Worm (Caenorhabditis elegans) whole organism, L1 larva: ENCODE data around the gene H03G16.5.

Source experiments
- C34B4.2 ChIP-seq: sonication (generic microtip); optimal IDR thresholded peaks from 2 replicates; lab custom pipeline; 2017; ENCODE audit warnings: mild to moderate bottlenecking, missing genetic modification characterization, missing compliant biosample characterization
- F16B12.6 ChIP-seq: fragments of 150-350 bp; optimal IDR thresholded peaks from 2 replicates; lab custom pipeline; 2014; ENCODE audit warnings: missing biosample characterization, missing genetic modification characterization
- aly-2 ChIP-seq: fragments of 150-350 bp; optimal IDR thresholded peaks from 2 replicates; lab custom pipeline; 2014; ENCODE audit warnings: missing biosample characterization, missing genetic modification characterization
- ama-1 ChIP-seq: fragments of 150-350 bp; optimal IDR thresholded peaks from 2 replicates; lab custom pipeline; 2014
- blmp-1 ChIP-seq: fragments of 150-350 bp; optimal IDR thresholded peaks from 2 replicates; lab custom pipeline; 2014; ENCODE audit warnings: missing biosample characterization, missing genetic modification characterization
- dpl-1 ChIP-seq, 3 experiments: fragments of 150-350 bp in 2 of 3; sonication (generic microtip) in 1 of 3; optimal IDR thresholded peaks; 2 replicates each; lab custom pipeline; 2014 to 2017; ENCODE audit warnings: missing biosample characterization in 3 of 3, missing genetic modification characterization in 3 of 3, missing genetic modification reagents in 3 of 3
- dsc-1 ChIP-seq: sonication (generic microtip); optimal IDR thresholded peaks from 2 replicates; lab custom pipeline; 2016; ENCODE audit warnings: mild to moderate bottlenecking, missing genetic modification characterization, missing compliant biosample characterization
- efl-3 ChIP-seq: fragments of 200-800 bp; sonication (Bioruptor generic); optimal IDR thresholded peaks from 2 replicates; lab custom pipeline; 2018; ENCODE audit warnings: mild to moderate bottlenecking, missing genetic modification characterization, missing compliant biosample characterization
- egl-13 ChIP-seq: sonication (generic microtip); optimal IDR thresholded peaks from 2 replicates; lab custom pipeline; 2016; ENCODE audit warnings: missing genotype, missing genetic modification reagents, missing genetic modification characterization, missing compliant biosample characterization
- egl-27 ChIP-seq, 2 experiments: fragments of 150-350 bp in 1 of 2; sonication (generic microtip); optimal IDR thresholded peaks; 3 replicates each; lab custom pipeline; 2017 to 2018; ENCODE audit warnings: missing biosample characterization in 2 of 2, missing genetic modification characterization in 2 of 2, missing genetic modification reagents in 2 of 2
- elt-2 ChIP-seq: sonication (generic microtip); optimal IDR thresholded peaks from 2 replicates; lab custom pipeline; 2016; ENCODE audit warnings: missing genetic modification characterization, mild to moderate bottlenecking, inconsistent platforms, missing compliant biosample characterization, missing genetic modification reagents
- elt-3 ChIP-seq, 6 experiments: fragments of 150-350 bp in 1 of 6; sonication (generic microtip); optimal IDR thresholded peaks; 2 replicates each; lab custom pipeline; 2017 to 2018; ENCODE audit warnings: missing biosample characterization in 6 of 6, missing genetic modification characterization in 6 of 6, inconsistent platforms in 1 of 6
- ets-5 ChIP-seq: fragments of 200-800 bp; sonication (Bioruptor generic); IDR thresholded peaks from 2 replicates; pipeline ENCODE4 v1.3.6; 2022; ENCODE audit warnings: missing genetic modification characterization, missing compliant biosample characterization
- fkh-10 ChIP-seq: sonication (generic microtip); optimal IDR thresholded peaks from 2 replicates; lab custom pipeline; 2017; ENCODE audit warnings: missing biosample characterization, missing genetic modification reagents, missing genetic modification characterization
- fkh-4 ChIP-seq: sonication (generic microtip); optimal IDR thresholded peaks from 2 replicates; lab custom pipeline; 2016; ENCODE audit warnings: missing compliant biosample characterization, missing genetic modification characterization, borderline replicate concordance
- fos-1 ChIP-seq: fragments of 150-350 bp; optimal IDR thresholded peaks from 2 replicates; lab custom pipeline; 2014; ENCODE audit warnings: missing biosample characterization, missing genetic modification characterization
- hlh-17 ChIP-seq: fragments of 200-800 bp; sonication (Bioruptor generic); optimal IDR thresholded peaks from 2 replicates; lab custom pipeline; 2018; ENCODE audit warnings: missing genetic modification characterization, mild to moderate bottlenecking, missing compliant biosample characterization, moderate library complexity, borderline replicate concordance
- hlh-4 ChIP-seq: sonication (generic microtip); optimal IDR thresholded peaks from 2 replicates; lab custom pipeline; 2016; ENCODE audit warnings: mild to moderate bottlenecking, missing genetic modification characterization, missing compliant biosample characterization
- hpl-2 ChIP-seq: fragments of 150-350 bp; optimal IDR thresholded peaks from 2 replicates; lab custom pipeline; 2014; ENCODE audit warnings: missing biosample characterization, missing genetic modification reagents, missing genetic modification characterization
- irx-1 ChIP-seq: sonication (generic microtip); optimal IDR thresholded peaks from 2 replicates; lab custom pipeline; 2016; ENCODE audit warnings: missing genetic modification characterization, missing compliant biosample characterization
- jun-1 ChIP-seq: fragments of 150-350 bp; optimal IDR thresholded peaks from 2 replicates; lab custom pipeline; 2014; ENCODE audit warnings: missing biosample characterization, missing genetic modification reagents, missing genetic modification characterization
- lin-13 ChIP-seq: fragments of 150-350 bp; optimal IDR thresholded peaks from 2 replicates; lab custom pipeline; 2014; ENCODE audit warnings: missing biosample characterization, missing genetic modification reagents, missing genetic modification characterization
- lin-14 ChIP-seq: fragments of 200-800 bp; sonication (Bioruptor generic); optimal IDR thresholded peaks from 2 replicates; lab custom pipeline; 2018; ENCODE audit warnings: mild to moderate bottlenecking, missing genetic modification characterization, moderate library complexity, missing compliant biosample characterization
- lin-35 ChIP-seq, 2 experiments: fragments of 150-350 bp; optimal IDR thresholded peaks; 2 replicates each; lab custom pipeline; 2014; ENCODE audit warnings: missing biosample characterization in 2 of 2, missing genetic modification characterization in 2 of 2, missing genetic modification reagents in 2 of 2
- lin-39 ChIP-seq: fragments of 150-350 bp; optimal IDR thresholded peaks from 2 replicates; lab custom pipeline; 2014; ENCODE audit warnings: missing biosample characterization, missing genetic modification reagents, missing genetic modification characterization
- lir-3 ChIP-seq: sonication (generic microtip); optimal IDR thresholded peaks from 2 replicates; lab custom pipeline; 2016; ENCODE audit warnings: mild to moderate bottlenecking, missing genetic modification characterization, moderate library complexity, missing compliant biosample characterization; ENCODE audit not compliant: poor library complexity
- lsy-2 ChIP-seq, 2 experiments: fragments of 150-350 bp; optimal IDR thresholded peaks; 2 replicates each; lab custom pipeline; 2014; ENCODE audit warnings: missing biosample characterization in 2 of 2, missing genetic modification characterization in 2 of 2
- mdl-1 ChIP-seq, 2 experiments: fragments of 150-350 bp; optimal IDR thresholded peaks; 2 replicates each; lab custom pipeline; 2014 to 2017; ENCODE audit warnings: missing biosample characterization in 2 of 2, missing genetic modification characterization in 2 of 2, inconsistent platforms in 1 of 2
- mef-2 ChIP-seq: fragments of 150-350 bp; optimal IDR thresholded peaks from 2 replicates; lab custom pipeline; 2014; ENCODE audit warnings: missing biosample characterization, missing genetic modification characterization
- nhr-19 ChIP-seq: fragments of 200-800 bp; sonication (Bioruptor generic); conservative IDR thresholded peaks from 2 replicates; pipeline ENCODE4 v1.3.6; 2022; ENCODE audit warnings: missing genetic modification characterization, missing compliant biosample characterization
- nhr-20 ChIP-seq: sonication (generic microtip); optimal IDR thresholded peaks from 2 replicates; lab custom pipeline; 2016; ENCODE audit warnings: mild to moderate bottlenecking, missing genetic modification characterization, missing compliant biosample characterization
- nhr-28 ChIP-seq: fragments of 150-350 bp; optimal IDR thresholded peaks from 2 replicates; lab custom pipeline; 2014; ENCODE audit warnings: missing biosample characterization, missing genetic modification characterization
- nhr-47 ChIP-seq: sonication (generic microtip); optimal IDR thresholded peaks from 2 replicates; lab custom pipeline; 2016; ENCODE audit warnings: mild to moderate bottlenecking, missing genetic modification characterization, moderate library complexity, missing compliant biosample characterization
- nhr-77 ChIP-seq: fragments of 150-350 bp; optimal IDR thresholded peaks from 2 replicates; lab custom pipeline; 2014; ENCODE audit warnings: missing biosample characterization, missing genetic modification characterization
- nhr-84 ChIP-seq: sonication (generic microtip); optimal IDR thresholded peaks from 2 replicates; lab custom pipeline; 2017; ENCODE audit warnings: missing biosample characterization, missing genetic modification characterization
- rnt-1 ChIP-seq: sonication (generic microtip); optimal IDR thresholded peaks from 2 replicates; lab custom pipeline; 2016; ENCODE audit warnings: mild to moderate bottlenecking, missing genetic modification characterization, moderate library complexity, missing compliant biosample characterization
- snpc-4 ChIP-seq: fragments of 150-350 bp; optimal IDR thresholded peaks from 2 replicates; lab custom pipeline; 2014; ENCODE audit warnings: missing biosample characterization, missing genetic modification characterization
- snu-23 ChIP-seq: sonication (generic microtip); optimal IDR thresholded peaks from 2 replicates; lab custom pipeline; 2016; ENCODE audit warnings: missing genetic modification characterization, missing compliant biosample characterization
- sox-4 ChIP-seq: sonication (generic microtip); optimal IDR thresholded peaks from 2 replicates; lab custom pipeline; 2016; ENCODE audit warnings: missing genetic modification characterization, missing compliant biosample characterization
- sptf-1 ChIP-seq: fragments of 150-350 bp; optimal IDR thresholded peaks from 2 replicates; lab custom pipeline; 2014; ENCODE audit warnings: missing biosample characterization, missing genetic modification characterization
- tbx-2 ChIP-seq: sonication (generic microtip); optimal IDR thresholded peaks from 2 replicates; lab custom pipeline; 2016; ENCODE audit warnings: missing genetic modification characterization, missing compliant biosample characterization
- tlp-1 ChIP-seq: fragments of 150-350 bp; optimal IDR thresholded peaks from 2 replicates; lab custom pipeline; 2014; ENCODE audit warnings: missing biosample characterization, missing genetic modification characterization
- unc-130 ChIP-seq: fragments of 150-350 bp; optimal IDR thresholded peaks from 2 replicates; lab custom pipeline; 2017; ENCODE audit warnings: missing biosample characterization, missing genetic modification characterization, inconsistent platforms
- unc-30 ChIP-seq: sonication (generic microtip); optimal IDR thresholded peaks from 2 replicates; lab custom pipeline; 2017; ENCODE audit warnings: missing biosample characterization, missing genetic modification characterization
- unc-86 ChIP-seq: sonication (generic microtip); optimal IDR thresholded peaks from 2 replicates; lab custom pipeline; 2016; ENCODE audit warnings: missing genetic modification characterization, missing compliant biosample characterization
- vab-15 ChIP-seq: sonication (generic microtip); optimal IDR thresholded peaks from 2 replicates; lab custom pipeline; 2017; ENCODE audit warnings: missing genotype, mild to moderate bottlenecking, missing genetic modification characterization, missing compliant biosample characterization
- zip-4 ChIP-seq: fragments of 200-800 bp; sonication (Bioruptor generic); optimal IDR thresholded peaks from 2 replicates; lab custom pipeline; 2018; ENCODE audit warnings: mild to moderate bottlenecking, missing genetic modification characterization, moderate library complexity, missing compliant biosample characterization
- ztf-4 ChIP-seq: fragments of 150-350 bp; optimal IDR thresholded peaks from 2 replicates; lab custom pipeline; 2014; ENCODE audit warnings: missing biosample characterization, missing genetic modification characterization

H03G16.5 gene

ce11 chrX:15083795-15084194, 27.2 kb upstream of the H03G16.5 start, which contains the start of gene H40L08.1 (continued):
- TF ChIP-seq F16B12.6 (tag; lab: Kevin White, UChicago) (no peak), nhr-77 (no peak), ets-5 (GFP tag; lab: Robert Waterston, UW) (no peak)

DNA sequence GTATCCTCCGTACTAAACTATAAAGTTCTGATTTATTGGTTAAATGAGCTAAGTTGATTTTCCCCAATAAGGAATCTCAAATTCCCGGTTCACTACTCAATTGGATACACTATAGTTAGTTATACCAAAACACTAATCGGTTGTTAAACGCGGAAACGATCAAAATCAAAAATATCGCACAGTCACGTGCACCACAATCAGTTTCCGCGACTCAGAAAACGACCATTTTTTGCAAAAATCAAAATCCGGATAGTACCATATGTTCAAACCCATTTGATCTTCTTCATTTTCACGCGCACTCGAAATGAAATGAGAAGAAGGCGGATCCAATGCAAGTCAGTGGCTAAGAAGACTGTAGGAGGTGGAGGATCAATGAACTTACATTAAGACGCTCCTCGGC, 24.8 kb upstream of the H03G16.5 start:
- no peak for TF ChIP-seq nhr-47 (tag; lab: Kevin White, UChicago)
- TF ChIP-seq fos-1: no peak
- TF ChIP-seq lin-35 (GFP tag; optimal IDR thresholded peaks at IDR 0.05; lab: Kevin White, UChicago): peak in 1 of 2 experiments; percentile 32
- peak; percentile 51 for TF ChIP-seq nhr-19
- no peak for TF ChIP-seq elt-2 (tag; lab: Kevin White, UChicago)
- peak; percentile 46 for TF ChIP-seq snu-23 (GFP tag; lab: Kevin White, UChicago)
- peak; percentile 79 for TF ChIP-seq blmp-1 (tag; lab: Kevin White, UChicago)
- peak in 1 of 2 experiments; percentile 48 for TF ChIP-seq mdl-1 (tag; optimal IDR thresholded peaks at IDR 0.05; lab: Kevin White, UChicago)
- peak; percentile 47 for TF ChIP-seq tbx-2 (tag; lab: Kevin White, UChicago)
- TF ChIP-seq nhr-20 (tag; lab: Kevin White, UChicago): peak; percentile 88
- TF ChIP-seq elt-3 (tag; optimal IDR thresholded peaks at IDR 0.05; lab: Kevin White, UChicago): peak in 2 of 6 experiments; percentile 42 to 86
- peak; percentile 37 for TF ChIP-seq unc-130 (tag; lab: Kevin White, UChicago)

DNA sequence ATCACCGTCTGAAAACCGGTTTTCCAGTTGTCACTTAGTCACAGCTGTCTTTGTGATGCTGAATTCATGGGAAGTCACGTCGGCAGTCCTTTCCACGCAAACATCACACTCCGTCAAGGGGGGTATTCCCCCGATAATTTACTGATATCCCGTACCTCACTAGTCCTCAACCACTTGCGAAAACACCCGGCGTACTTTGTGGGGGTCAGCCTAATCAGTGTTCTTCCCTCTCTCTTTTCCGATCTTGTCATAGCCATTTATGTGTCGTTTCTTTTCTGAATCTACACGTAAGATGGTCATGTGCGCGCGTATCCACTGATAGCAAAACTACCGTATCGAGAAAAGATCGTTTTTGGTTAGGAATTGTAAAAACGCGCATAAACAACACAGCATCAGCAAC, 22.8 kb upstream of the H03G16.5 start:
- TF ChIP-seq ztf-4 (tag; lab: Kevin White, UChicago): no peak
- no peak for TF ChIP-seq nhr-28 (tag; lab: Kevin White, UChicago)
- no peak for TF ChIP-seq lin-39 (tag; lab: Kevin White, UChicago)
- TF ChIP-seq egl-13 (tag; lab: Kevin White, UChicago): no peak
- no peak for TF ChIP-seq lir-3 (tag; lab: Kevin White, UChicago)
- TF ChIP-seq irx-1: no peak
- no peak for TF ChIP-seq hlh-4 (tag; lab: Kevin White, UChicago)
- TF ChIP-seq nhr-77: no peak
- TF ChIP-seq hlh-17 (GFP tag; lab: Kevin White, UChicago): no peak
- peak; percentile 64 for TF ChIP-seq lin-14 (GFP tag; lab: Kevin White, UChicago)
- TF ChIP-seq unc-30 (tag; lab: Kevin White, UChicago): no peak
- no peak for TF ChIP-seq unc-86
- no peak for TF ChIP-seq zip-4 (GFP tag; lab: Kevin White, UChicago)
- TF ChIP-seq elt-3 (tag; optimal IDR thresholded peaks at IDR 0.05; lab: Kevin White, UChicago): peak in 5 of 6 experiments; percentile 48 to 92 (median 69)
- no peak for TF ChIP-seq rnt-1
- TF ChIP-seq C34B4.2: no peak
- peak; percentile 86 for TF ChIP-seq blmp-1 (tag; lab: Kevin White, UChicago)
- no peak for TF ChIP-seq nhr-84 (tag; lab: Kevin White, UChicago)
- no peak for TF ChIP-seq tlp-1 (tag; lab: Kevin White, UChicago)
- TF ChIP-seq jun-1 (tag; lab: Kevin White, UChicago): no peak
- no peak for TF ChIP-seq fkh-4 (tag; lab: Kevin White, UChicago)
- TF ChIP-seq sptf-1 (tag; lab: Kevin White, UChicago): no peak
- no peak for TF ChIP-seq lin-13 (GFP tag; lab: Kevin White, UChicago)
- no peak for TF ChIP-seq fos-1
- TF ChIP-seq nhr-20 (tag; lab: Kevin White, UChicago): peak; percentile 83
- TF ChIP-seq ama-1: no peak
- no peak for TF ChIP-seq mef-2 (tag; lab: Kevin White, UChicago)
- TF ChIP-seq aly-2 (tag; lab: Kevin White, UChicago): no peak
- no peak for TF ChIP-seq dpl-1 (GFP tag; optimal IDR thresholded peaks at IDR 0.05; lab: Kevin White, UChicago)
- TF ChIP-seq ets-5 (GFP tag; lab: Robert Waterston, UW): no peak
- no peak for TF ChIP-seq snpc-4 (tag; lab: Kevin White, UChicago)
- no peak for TF ChIP-seq efl-3
- peak; percentile 60 for TF ChIP-seq nhr-19
- peak in 1 of 2 experiments; percentile 32 for TF ChIP-seq lsy-2 (tag; optimal IDR thresholded peaks at IDR 0.05; lab: Kevin White, UChicago)
- TF ChIP-seq sox-4: no peak
- TF ChIP-seq lin-35 (GFP tag; optimal IDR thresholded peaks at IDR 0.05; lab: Kevin White, UChicago): peak in 1 of 2 experiments; percentile 45
- TF ChIP-seq vab-15 (tag; lab: Kevin White, UChicago): no peak
- no peak for TF ChIP-seq egl-27 (tag; optimal IDR thresholded peaks at IDR 0.05; lab: Kevin White, UChicago)
- no peak for TF ChIP-seq dsc-1
- TF ChIP-seq hpl-2 (GFP tag; lab: Kevin White, UChicago): no peak
- TF ChIP-seq snu-23 (GFP tag; lab: Kevin White, UChicago): peak; percentile 56
- no peak for TF ChIP-seq fkh-10 (GFP tag; lab: Kevin White, UChicago)
